Worm (Caenorhabditis elegans) whole organism, L3 larva: Measurements from ENCODE around the gene rps-5.

Experiments
- R02D3.7 ChIP-seq: fragments of 150-350 bp; optimal IDR thresholded peaks from 2 replicates; lab custom pipeline; 2014; ENCODE audit warnings: missing biosample characterization, missing genetic modification characterization
- ZK546.5 ChIP-seq: sonication (generic microtip); optimal IDR thresholded peaks from 2 replicates; lab custom pipeline; 2017; ENCODE audit warnings: missing biosample characterization, missing genetic modification characterization
- aly-2 ChIP-seq: fragments of 150-350 bp; optimal IDR thresholded peaks from 2 replicates; lab custom pipeline; 2014; ENCODE audit warnings: missing biosample characterization, missing genetic modification characterization
- ama-1 ChIP-seq: fragments of 150-350 bp; optimal IDR thresholded peaks from 2 replicates; lab custom pipeline; 2018
- ceh-16 ChIP-seq: sonication (generic microtip); optimal IDR thresholded peaks from 2 replicates; lab custom pipeline; 2017; ENCODE audit warnings: missing biosample characterization, missing genetic modification characterization
- ceh-28 ChIP-seq: fragments of 150-350 bp; optimal IDR thresholded peaks from 2 replicates; lab custom pipeline; 2014; ENCODE audit warnings: missing biosample characterization, missing genetic modification reagents, missing genetic modification characterization
- ceh-82 ChIP-seq: fragments of 150-350 bp; optimal IDR thresholded peaks from 2 replicates; lab custom pipeline; 2014; ENCODE audit warnings: missing biosample characterization, missing genetic modification characterization
- ceh-9 ChIP-seq: sonication (generic microtip); optimal IDR thresholded peaks from 2 replicates; lab custom pipeline; 2018; ENCODE audit warnings: missing biosample characterization, missing genetic modification characterization
- daf-12 ChIP-seq: fragments of 150-350 bp; optimal IDR thresholded peaks from 2 replicates; lab custom pipeline; 2014; ENCODE audit warnings: missing biosample characterization, missing genetic modification reagents, missing genetic modification characterization
- egl-27 ChIP-seq: sonication (generic microtip); optimal IDR thresholded peaks from 4 replicates; lab custom pipeline; 2017; ENCODE audit warnings: missing biosample characterization, missing genetic modification reagents, missing genetic modification characterization
- egl-5 ChIP-seq: fragments of 150-350 bp; optimal IDR thresholded peaks from 2 replicates; lab custom pipeline; 2017; ENCODE audit warnings: missing biosample characterization, missing genetic modification reagents, missing genetic modification characterization, inconsistent platforms
- elt-1 ChIP-seq: fragments of 150-350 bp; optimal IDR thresholded peaks from 2 replicates; lab custom pipeline; 2014; ENCODE audit warnings: missing biosample characterization, missing genetic modification characterization
- elt-2 ChIP-seq: sonication (generic microtip); optimal IDR thresholded peaks from 2 replicates; lab custom pipeline; 2016; ENCODE audit warnings: missing genetic modification reagents, mild to moderate bottlenecking, missing genetic modification characterization, missing compliant biosample characterization
- elt-3 ChIP-seq, 3 experiments: fragments of 150-350 bp in 1 of 3; sonication (generic microtip) in 2 of 3; optimal IDR thresholded peaks; 2 replicates in 2 of 3; 4 replicates in 1 of 3; lab custom pipeline; 2014 to 2017; ENCODE audit warnings: missing biosample characterization in 3 of 3, missing genetic modification characterization in 3 of 3
- eor-1 ChIP-seq, 2 experiments: fragments of 150-350 bp; optimal IDR thresholded peaks; 2 replicates each; lab custom pipeline; 2014 to 2018; ENCODE audit warnings: missing biosample characterization in 2 of 2, missing genetic modification characterization in 2 of 2
- fkh-10 ChIP-seq: sonication (generic microtip); optimal IDR thresholded peaks from 2 replicates; lab custom pipeline; 2017; ENCODE audit warnings: missing biosample characterization, missing genetic modification reagents, missing genetic modification characterization
- fkh-2 ChIP-seq: fragments of 150-350 bp; optimal IDR thresholded peaks from 2 replicates; lab custom pipeline; 2014; ENCODE audit warnings: missing biosample characterization, missing genetic modification reagents, missing genetic modification characterization
- fos-1 ChIP-seq: fragments of 150-350 bp; optimal IDR thresholded peaks from 2 replicates; lab custom pipeline; 2014; ENCODE audit warnings: missing biosample characterization, missing genetic modification characterization
- hmg-11 ChIP-seq: sonication (generic microtip); optimal IDR thresholded peaks from 2 replicates; lab custom pipeline; 2016; ENCODE audit warnings: missing genetic modification characterization, missing compliant biosample characterization
- jun-1 ChIP-seq: fragments of 150-350 bp; optimal IDR thresholded peaks from 2 replicates; lab custom pipeline; 2014; ENCODE audit warnings: missing biosample characterization, missing genetic modification reagents, missing genetic modification characterization
- lin-15B ChIP-seq: fragments of 150-350 bp; optimal IDR thresholded peaks from 2 replicates; lab custom pipeline; 2014; ENCODE audit warnings: missing biosample characterization, missing genetic modification characterization
- lin-39 ChIP-seq: fragments of 150-350 bp; optimal IDR thresholded peaks from 2 replicates; lab custom pipeline; 2018; ENCODE audit warnings: missing biosample characterization, missing genetic modification reagents, missing genetic modification characterization
- lsy-12 ChIP-seq: sonication (generic microtip); optimal IDR thresholded peaks from 2 replicates; lab custom pipeline; 2016; ENCODE audit warnings: mild to moderate bottlenecking, missing genetic modification characterization, missing compliant biosample characterization
- mdl-1 ChIP-seq: fragments of 150-350 bp; optimal IDR thresholded peaks from 2 replicates; lab custom pipeline; 2014; ENCODE audit warnings: missing biosample characterization, missing genetic modification characterization
- mml-1 ChIP-seq: fragments of 150-350 bp; sonication (generic microtip); optimal IDR thresholded peaks from 3 replicates; lab custom pipeline; 2014; ENCODE audit warnings: missing biosample characterization, missing genetic modification characterization
- nfya-1 ChIP-seq: sonication (generic microtip); optimal IDR thresholded peaks from 2 replicates; lab custom pipeline; 2017; ENCODE audit warnings: missing genetic modification characterization, mild to moderate bottlenecking, missing compliant biosample characterization, antibody characterized with exemption, moderate library complexity; ENCODE audit not compliant: insufficient read depth
- nhr-11 ChIP-seq: fragments of 150-350 bp; optimal IDR thresholded peaks from 2 replicates; lab custom pipeline; 2014; ENCODE audit warnings: missing biosample characterization, missing genetic modification characterization
- nhr-12 ChIP-seq: fragments of 150-350 bp; optimal IDR thresholded peaks from 2 replicates; lab custom pipeline; 2014; ENCODE audit warnings: missing biosample characterization, missing genetic modification characterization
- nhr-23 ChIP-seq: fragments of 150-350 bp; optimal IDR thresholded peaks from 2 replicates; lab custom pipeline; 2014; ENCODE audit warnings: missing biosample characterization, missing genetic modification reagents, missing genetic modification characterization
- nhr-237 ChIP-seq: fragments of 150-350 bp; optimal IDR thresholded peaks from 2 replicates; lab custom pipeline; 2014; ENCODE audit warnings: missing biosample characterization, missing genetic modification characterization
- nhr-25 ChIP-seq: sonication (generic microtip); optimal IDR thresholded peaks from 2 replicates; lab custom pipeline; 2017; ENCODE audit warnings: missing biosample characterization, missing genetic modification characterization
- nhr-28 ChIP-seq: fragments of 150-350 bp; optimal IDR thresholded peaks from 2 replicates; lab custom pipeline; 2014; ENCODE audit warnings: missing biosample characterization, missing genetic modification characterization
- nhr-43 ChIP-seq: sonication (generic microtip); optimal IDR thresholded peaks from 2 replicates; lab custom pipeline; 2016; ENCODE audit warnings: mild to moderate bottlenecking, missing genetic modification characterization, missing compliant biosample characterization; ENCODE audit not compliant: poor library complexity, severe bottlenecking
- nhr-67 ChIP-seq: fragments of 150-350 bp; optimal IDR thresholded peaks from 2 replicates; lab custom pipeline; 2014; ENCODE audit warnings: missing biosample characterization, missing genetic modification characterization
- nhr-76 ChIP-seq: fragments of 150-350 bp; sonication (generic microtip); optimal IDR thresholded peaks from 5 replicates; lab custom pipeline; 2014; ENCODE audit warnings: missing biosample characterization, missing genetic modification characterization
- nhr-77 ChIP-seq: fragments of 150-350 bp; optimal IDR thresholded peaks from 2 replicates; lab custom pipeline; 2014; ENCODE audit warnings: missing biosample characterization, missing genetic modification characterization
- pha-4 ChIP-seq: fragments of 150-350 bp; optimal IDR thresholded peaks from 2 replicates; lab custom pipeline; 2014; ENCODE audit warnings: missing biosample characterization, missing genetic modification reagents, missing genetic modification characterization
- pqm-1 ChIP-seq: fragments of 150-350 bp; optimal IDR thresholded peaks from 2 replicates; lab custom pipeline; 2017; ENCODE audit warnings: missing biosample characterization, missing genetic modification characterization, inconsistent platforms
- sea-2 ChIP-seq: fragments of 150-350 bp; sonication (generic microtip); optimal IDR thresholded peaks from 4 replicates; lab custom pipeline; 2014; ENCODE audit warnings: missing biosample characterization, missing genetic modification reagents, missing genetic modification characterization
- skn-1 ChIP-seq: fragments of 150-350 bp; optimal IDR thresholded peaks from 2 replicates; lab custom pipeline; 2014; ENCODE audit warnings: missing biosample characterization, missing genetic modification characterization
- snpc-4 ChIP-seq: fragments of 150-350 bp; optimal IDR thresholded peaks from 2 replicates; lab custom pipeline; 2014; ENCODE audit warnings: missing biosample characterization, missing genetic modification characterization
- tbx-2 ChIP-seq: sonication (generic microtip); optimal IDR thresholded peaks from 2 replicates; lab custom pipeline; 2016; ENCODE audit warnings: mild to moderate bottlenecking, missing genetic modification characterization, missing compliant biosample characterization
- unc-39 ChIP-seq: sonication (generic microtip); optimal IDR thresholded peaks from 4 replicates; lab custom pipeline; 2017; ENCODE audit warnings: missing biosample characterization, missing genetic modification characterization
- unc-62 ChIP-seq: fragments of 150-350 bp; sonication (generic microtip); optimal IDR thresholded peaks from 4 replicates; lab custom pipeline; 2014; ENCODE audit warnings: missing biosample characterization, missing genetic modification reagents, missing genetic modification characterization
- zag-1 ChIP-seq: fragments of 150-350 bp; optimal IDR thresholded peaks from 2 replicates; lab custom pipeline; 2014; ENCODE audit warnings: missing biosample characterization, missing genetic modification characterization
- ztf-11 ChIP-seq: fragments of 150-350 bp; optimal IDR thresholded peaks from 2 replicates; lab custom pipeline; 2014; ENCODE audit warnings: missing biosample characterization, missing genetic modification characterization
- ztf-4 ChIP-seq: fragments of 150-350 bp; optimal IDR thresholded peaks from 2 replicates; lab custom pipeline; 2014; ENCODE audit warnings: missing biosample characterization, missing genetic modification characterization

Gene rps-5

ce11 chrIV:11149454-11150163, 38.8 kb upstream of the rps-5 start, which contains the start of the genes F01G4.6 and pfd-1:
Gene F01G4.6, minus strand, starts transcription at chrIV:11149504.
Gene pfd-1, plus strand, starts transcription at chrIV:11150113.
- TF ChIP-seq ceh-82 (tag; lab: Kevin White, UChicago) (peak; percentile 43), nhr-11 (tag; lab: Kevin White, UChicago) (peak; percentile 75), nfya-1 (peak; percentile 98), nhr-28 (tag; lab: Kevin White, UChicago) (no peak), nhr-77 (tag; lab: Kevin White, UChicago) (peak; percentile 40), nhr-25 (peak; percentile 92), ztf-11 (no peak), pqm-1 (peak; percentile 90), nhr-43 (peak; percentile 82), fos-1 (tag; lab: Kevin White, UChicago) (no peak), pha-4 (tag; lab: Kevin White, UChicago) (peak; percentile 97), aly-2 (no peak), ama-1 (lab: Kevin White, UChicago) (peak; percentile 67), ZK546.5 (peak; percentile 99), ceh-16 (tag; lab: Kevin White, UChicago) (peak; percentile 49), hmg-11 (tag; lab: Kevin White, UChicago) (peak; percentile 76), ceh-9 (tag; lab: Kevin White, UChicago) (no peak), egl-5 (peak; percentile 84), snpc-4 (tag; lab: Kevin White, UChicago) (peak; percentile 82), mdl-1 (tag; lab: Kevin White, UChicago) (no peak), nhr-76 (tag; lab: Kevin White, UChicago) (peak; percentile 50), elt-1 (tag; lab: Kevin White, UChicago) (peak; percentile 32), egl-27 (tag; lab: Kevin White, UChicago) (peak; percentile 32), nhr-237 (tag; lab: Kevin White, UChicago) (no peak), skn-1 (tag; lab: Kevin White, UChicago) (peak; percentile 87), lin-39 (tag; lab: Kevin White, UChicago) (peak; percentile 87), lin-15B (tag; lab: Kevin White, UChicago) (peak; percentile 95), nhr-23 (tag; lab: Kevin White, UChicago) (peak; percentile 97), nhr-12 (tag; lab: Kevin White, UChicago) (no peak), unc-39 (tag; lab: Kevin White, UChicago) (no peak), elt-2 (peak; percentile 87), fkh-10 (GFP tag; lab: Kevin White, UChicago) (peak; percentile 60), daf-12 (tag; lab: Kevin White, UChicago) (no peak), ceh-28 (peak; percentile 68), eor-1 (tag; optimal IDR thresholded peaks at IDR 0.05; lab: Kevin White, UChicago) (no peak), jun-1 (tag; lab: Kevin White, UChicago) (peak; percentile 88), tbx-2 (tag; lab: Kevin White, UChicago) (peak; percentile 81), ztf-4 (tag; lab: Kevin White, UChicago) (peak; percentile 63), unc-62 (GFP tag; lab: Kevin White, UChicago) (no peak), R02D3.7 (tag; lab: Kevin White, UChicago) (peak; percentile 84), lsy-12 (peak; percentile 96), elt-3 (tag; optimal IDR thresholded peaks at IDR 0.05; lab: Kevin White, UChicago) (peak in 1 of 3 experiments; percentile 66), mml-1 (peak; percentile 64), sea-2 (GFP tag; lab: Kevin White, UChicago) (peak; percentile 1), nhr-67 (tag; lab: Kevin White, UChicago) (no peak), fkh-2 (tag; lab: Kevin White, UChicago) (no peak), zag-1 (tag; lab: Kevin White, UChicago) (peak; percentile 85)
